Worm (Caenorhabditis elegans): ENCODE results near the gene klp-17.
A peak's percentile ranks its signal among the peaks of the same experiment; 100 is the strongest.

Gene klp-17

ce11 chrII:11463899-11464298, 3.5 kb downstream of the klp-17 start:
- TF ChIP-seq ceh-30 (tag; optimal IDR thresholded peaks at IDR 0.05), result no peak
- no peak for TF ChIP-seq ztf-16 (tag; optimal IDR thresholded peaks at IDR 0.05)
- TF ChIP-seq elt-2 (tag; optimal IDR thresholded peaks at IDR 0.05), result peak; percentile 8
- no peak for TF ChIP-seq dmd-4 (tag; optimal IDR thresholded peaks at IDR 0.05; ENCODE audit: borderline replicate concordance)
- TF ChIP-seq gmeb-2 (tag; optimal IDR thresholded peaks at IDR 0.05), result no peak
- no peak for TF ChIP-seq elt-4 (tag; optimal IDR thresholded peaks at IDR 0.05)
- TF ChIP-seq ceh-31 (tag; optimal IDR thresholded peaks at IDR 0.05), result peak; percentile 9
- no peak for TF ChIP-seq ceh-19 (GFP tag; optimal IDR thresholded peaks at IDR 0.05)
- no peak for TF ChIP-seq nhr-232 (tag; optimal IDR thresholded peaks at IDR 0.05)

ce11 chrII:11459883-11460282, 7.6 kb downstream of the klp-17 start:
- TF ChIP-seq dmd-4 (tag; optimal IDR thresholded peaks at IDR 0.05; ENCODE audit: borderline replicate concordance) (no peak), nhr-11 (tag; optimal IDR thresholded peaks at IDR 0.05) (no peak), unc-55 (GFP tag; optimal IDR thresholded peaks at IDR 0.05) (no peak), K02D7.2 (tag; optimal IDR thresholded peaks at IDR 0.05) (no peak), ceh-19 (GFP tag; optimal IDR thresholded peaks at IDR 0.05) (no peak), pha-2 (tag; optimal IDR thresholded peaks at IDR 0.05) (no peak), pros-1 (tag; optimal IDR thresholded peaks at IDR 0.05) (no peak)

- TF ChIP-seq fax-1 (tag; optimal IDR thresholded peaks at IDR 0.05), result no peak
- no peak for TF ChIP-seq ceh-34 (tag; optimal IDR thresholded peaks at IDR 0.05)
- TF ChIP-seq ref-2 (tag; optimal IDR thresholded peaks at IDR 0.05), result no peak
- no peak for TF ChIP-seq pha-4 (tag; optimal IDR thresholded peaks at IDR 0.05)
- no peak for TF ChIP-seq elt-2 (tag; optimal IDR thresholded peaks at IDR 0.05)
- no peak for TF ChIP-seq dve-1 (tag; optimal IDR thresholded peaks at IDR 0.05)
- no peak for TF ChIP-seq lim-6 (tag; optimal IDR thresholded peaks at IDR 0.05)
- TF ChIP-seq fkh-6 (tag; optimal IDR thresholded peaks at IDR 0.05), result no peak
- no peak for TF ChIP-seq tbx-7 (tag; optimal IDR thresholded peaks at IDR 0.05)
- no peak for TF ChIP-seq unc-55 (GFP tag; optimal IDR thresholded peaks at IDR 0.05)
- TF ChIP-seq pros-1 (tag; optimal IDR thresholded peaks at IDR 0.05), result no peak
- TF ChIP-seq pat-9 (tag; optimal IDR thresholded peaks at IDR 0.05), result no peak
- TF ChIP-seq F13H6.1 (tag; optimal IDR thresholded peaks at IDR 0.05), result no peak
- TF ChIP-seq dmd-4 (tag; optimal IDR thresholded peaks at IDR 0.05; ENCODE audit: borderline replicate concordance), result no peak
- TF ChIP-seq ceh-9 (tag; optimal IDR thresholded peaks at IDR 0.05), result no peak
- no peak for TF ChIP-seq zip-5 (tag; optimal IDR thresholded peaks at IDR 0.05)
- no peak for TF ChIP-seq pax-1 (tag; optimal IDR thresholded peaks at IDR 0.05)
- TF ChIP-seq ttx-3 (tag; optimal IDR thresholded peaks at IDR 0.05), result no peak
- no peak for TF ChIP-seq odd-2 (tag; optimal IDR thresholded peaks at IDR 0.05)
These were observed 11.7 kb downstream of the klp-17 start for ce11 chrII:11455715-11456114.

ce11 chrII:11455140-11455539, 12.3 kb downstream of the klp-17 start:
- TF ChIP-seq pax-1 (tag; optimal IDR thresholded peaks at IDR 0.05), result no peak
- TF ChIP-seq lin-11 (tag; optimal IDR thresholded peaks at IDR 0.05), result no peak
- TF ChIP-seq pros-1 (tag; optimal IDR thresholded peaks at IDR 0.05), result no peak
- no peak for TF ChIP-seq ceh-30 (tag; optimal IDR thresholded peaks at IDR 0.05)
- TF ChIP-seq ceh-14 (tag; optimal IDR thresholded peaks at IDR 0.05), result no peak
- no peak for TF ChIP-seq pha-4 (tag; optimal IDR thresholded peaks at IDR 0.05)
- TF ChIP-seq hlh-13 (GFP tag; optimal IDR thresholded peaks at IDR 0.05), result no peak
- no peak for TF ChIP-seq zip-5 (tag; optimal IDR thresholded peaks at IDR 0.05)
- no peak for TF ChIP-seq K02D7.2 (tag; optimal IDR thresholded peaks at IDR 0.05)
- TF ChIP-seq ztf-16 (tag; optimal IDR thresholded peaks at IDR 0.05), result no peak
- TF ChIP-seq npax-4 (tag; optimal IDR thresholded peaks at IDR 0.05), result no peak

- no peak for TF ChIP-seq pax-1 (tag; optimal IDR thresholded peaks at IDR 0.05)
- TF ChIP-seq C38D4.7 (GFP tag; optimal IDR thresholded peaks at IDR 0.05), result no peak
- no peak for TF ChIP-seq hlh-15 (tag; optimal IDR thresholded peaks at IDR 0.05)
- TF ChIP-seq odd-2 (tag; optimal IDR thresholded peaks at IDR 0.05), result no peak
- no peak for TF ChIP-seq ahr-1 (tag; optimal IDR thresholded peaks at IDR 0.05)
- TF ChIP-seq ceh-2 (tag; optimal IDR thresholded peaks at IDR 0.05), result no peak
- TF ChIP-seq unc-86 (tag; optimal IDR thresholded peaks at IDR 0.05), result no peak
- no peak for TF ChIP-seq pqm-1 (tag; optimal IDR thresholded peaks at IDR 0.05)
These were observed 13.8 kb downstream of the klp-17 start for ce11 chrII:11453639-11454038.

All from whole organism, late embryonic.